Worm (Caenorhabditis elegans) whole organism, L2 larva: ENCODE data around the gene npr-16.

Source experiments
- ZK546.5 ChIP-seq: sonication (generic microtip); optimal IDR thresholded peaks from 2 replicates; lab custom pipeline; 2017; ENCODE audit warnings: missing biosample characterization, missing genetic modification characterization
- aly-2 ChIP-seq: fragments of 150-350 bp; optimal IDR thresholded peaks from 2 replicates; lab custom pipeline; 2014; ENCODE audit warnings: missing biosample characterization, missing genetic modification characterization
- nhr-11 ChIP-seq: fragments of 150-350 bp; optimal IDR thresholded peaks from 2 replicates; lab custom pipeline; 2014; ENCODE audit warnings: missing biosample characterization, missing genetic modification characterization

DNA sequence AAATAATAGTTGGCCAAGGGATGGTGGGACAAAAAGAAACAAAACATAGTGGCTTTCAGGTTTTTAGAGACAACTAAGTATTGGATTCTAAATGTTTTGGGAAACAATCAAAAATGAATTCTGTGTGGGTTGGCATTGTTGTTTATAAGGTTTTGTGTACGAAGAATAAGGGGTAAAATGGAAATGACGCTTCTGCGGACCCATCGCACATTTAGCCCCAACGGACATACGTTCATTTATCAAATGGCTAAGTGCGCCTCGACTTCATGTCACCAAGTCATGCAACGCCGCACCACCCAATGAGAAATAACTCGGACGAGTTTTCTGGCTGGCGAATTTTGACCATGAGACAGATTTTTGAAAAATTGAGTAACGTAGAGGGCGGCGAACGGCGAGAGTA is 48.3 kb upstream of the npr-16 start:
- TF ChIP-seq ZK546.5 (tag; lab: Kevin White, UChicago): no peak
- no peak for TF ChIP-seq nhr-11
- TF ChIP-seq aly-2: no peak
